Fruit fly (Drosophila melanogaster): Measurements from ENCODE around the gene sqz.

The sqz gene

dm6 chr3R:19147511-19148239 lies 16.3 kb upstream of the sqz start, which contains the start of gene Ppcs (continued):
- TF ChIP-seq Camta (GFP tag; optimal IDR thresholded peaks at IDR 0.05): peak; percentile 63
- no peak for TF ChIP-seq Eip74EF (GFP tag; optimal IDR thresholded peaks at IDR 0.05)
- peak; percentile 19 for TF ChIP-seq CG12071 (GFP tag; optimal IDR thresholded peaks at IDR 0.05)
- peak; percentile 73 for TF ChIP-seq HLH54F (GFP tag; optimal IDR thresholded peaks at IDR 0.05)
- peak; percentile 78 for TF ChIP-seq Sin3A (optimal IDR thresholded peaks at IDR 0.05)
- no peak; the same call in 1 of the 2 replicates for TF ChIP-seq bbx (GFP tag; IDR thresholded peaks at IDR 0.05; ENCODE audit: partially characterized antibody)
- TF ChIP-seq ac (GFP tag; optimal IDR thresholded peaks at IDR 0.05): no peak
- TF ChIP-seq CG13287 (GFP tag; IDR thresholded peaks at IDR 0.05; ENCODE audit: partially characterized antibody): peak; percentile 63
- no peak for TF ChIP-seq CG6791 (GFP tag; IDR thresholded peaks at IDR 0.05; ENCODE audit: partially characterized antibody)
- TF ChIP-seq fru (optimal IDR thresholded peaks at IDR 0.05): no peak
- peak; percentile 39 for TF ChIP-seq slp2 (GFP tag; optimal IDR thresholded peaks at IDR 0.05)
- peak; percentile 32 for TF ChIP-seq CG8290 (GFP tag; optimal IDR thresholded peaks at IDR 0.05)
- TF ChIP-seq CG8290 (tag; optimal IDR thresholded peaks at IDR 0.05): peak; percentile 28 to 43
- TF ChIP-seq crp (GFP tag; optimal IDR thresholded peaks at IDR 0.05): peak; percentile 86 to 96
- peak; percentile 61; the same call in 2 of the 4 replicates for TF ChIP-seq Dll (GFP tag; IDR thresholded peaks at IDR 0.05; ENCODE audit: partially characterized antibody)
- TF ChIP-seq fd3F (GFP tag; optimal IDR thresholded peaks at IDR 0.05): peak; percentile 49
- TF ChIP-seq BtbVII (GFP tag; optimal IDR thresholded peaks at IDR 0.05): peak; percentile 56
- peak; percentile 29 for TF ChIP-seq CG15269 (tag; optimal IDR thresholded peaks at IDR 0.05)
- peak; percentile 48 for TF ChIP-seq BEAF-32 (GFP tag; optimal IDR thresholded peaks at IDR 0.05)
- TF ChIP-seq Spps (tag; optimal IDR thresholded peaks at IDR 0.05): no peak
- TF ChIP-seq gce (GFP tag; IDR thresholded peaks at IDR 0.05): no peak
- no peak for TF ChIP-seq Oaz (GFP tag; IDR thresholded peaks at IDR 0.05)
- no peak for TF ChIP-seq ara (GFP tag; IDR thresholded peaks at IDR 0.05)
- TF ChIP-seq NC2α (GFP tag; optimal IDR thresholded peaks at IDR 0.05): peak; percentile 25
- TF ChIP-seq H15 (GFP tag; IDR thresholded peaks at IDR 0.05): no peak
- TF ChIP-seq oc (tag; optimal IDR thresholded peaks at IDR 0.05): no peak
- peak; percentile 97 for TF ChIP-seq Ets97D (GFP tag; optimal IDR thresholded peaks at IDR 0.05)
- peak; percentile 69 for TF ChIP-seq tx (GFP tag; optimal IDR thresholded peaks at IDR 0.05)
- TF ChIP-seq CG30020 (tag; optimal IDR thresholded peaks at IDR 0.05): peak; percentile 33
- TF ChIP-seq Mrtf (GFP tag; IDR thresholded peaks at IDR 0.05): no peak
- peak; percentile 36 for TF ChIP-seq CG6689 (GFP tag; IDR thresholded peaks at IDR 0.05)
- TF ChIP-seq CTCF (GFP tag; optimal IDR thresholded peaks at IDR 0.05): peak; percentile 41
- TF ChIP-seq Nf-YB (GFP tag; optimal IDR thresholded peaks at IDR 0.05): peak; percentile 28
- no peak for TF ChIP-seq nerfin-2 (GFP tag; IDR thresholded peaks at IDR 0.05; ENCODE audit: partially characterized antibody)
- TF ChIP-seq seq (GFP tag; IDR thresholded peaks at IDR 0.05): peak; percentile 72; the same call in 1 of the 2 replicates
- TF ChIP-seq amos (GFP tag; IDR thresholded peaks at IDR 0.05; ENCODE audit: partially characterized antibody): peak; percentile 25; the same call in 1 of the 2 replicates
- TF ChIP-seq CG2120 (GFP tag; optimal IDR thresholded peaks at IDR 0.05): peak; percentile 68
- no peak for TF ChIP-seq CG15073 (GFP tag; optimal IDR thresholded peaks at IDR 0.05)
- TF ChIP-seq Hsf (GFP tag; optimal IDR thresholded peaks at IDR 0.05): peak; percentile 74
- TF ChIP-seq C15 (GFP tag; IDR thresholded peaks at IDR 0.05): no peak
- TF ChIP-seq bcd (GFP tag; optimal IDR thresholded peaks at IDR 0.05): peak; percentile 64
- peak; percentile 69; the same call in 1 of the 2 replicates for TF ChIP-seq sna (GFP tag; IDR thresholded peaks at IDR 0.05; ENCODE audit: partially characterized antibody)
- no peak for TF ChIP-seq CG10462 (GFP tag; optimal IDR thresholded peaks at IDR 0.05)
- peak; percentile 22; the same call in 1 of the 3 replicates for TF ChIP-seq dysf (GFP tag; IDR thresholded peaks at IDR 0.05)
- 0 out of 3 replicates have a peak, but pooled peaks have one; percentile 50 for TF ChIP-seq mld (GFP tag; IDR thresholded peaks at IDR 0.05; ENCODE audit: partially characterized antibody)
- TF ChIP-seq CG6813 (GFP tag; optimal IDR thresholded peaks at IDR 0.05): peak; percentile 27
- 0 out of 2 replicates have a peak, but pooled peaks have one; percentile 2 for TF ChIP-seq NFAT (GFP tag; IDR thresholded peaks at IDR 0.05)
- peak; percentile 88 to 96 for TF ChIP-seq Trl (optimal IDR thresholded peaks at IDR 0.05)
- peak; percentile 66 for TF ChIP-seq Trl (GFP tag; optimal IDR thresholded peaks at IDR 0.05)
- peak; percentile 69 for TF ChIP-seq CG2116 (GFP tag; optimal IDR thresholded peaks at IDR 0.05)

Data from whole organism, embryonic.